Fruit fly (Drosophila melanogaster): Measurements from ENCODE around the gene Sec5.

The Sec5 gene

dm6 chr2L:3482712-3483111 lies 25.6 kb downstream of the Sec5 start:
- TF ChIP-seq Dll (optimal IDR thresholded peaks at IDR 0.05) (no peak), usp (GFP tag; optimal IDR thresholded peaks at IDR 0.05) (no peak), EcR (GFP tag; optimal IDR thresholded peaks at IDR 0.05) (no peak), pan (optimal IDR thresholded peaks at IDR 0.05) (no peak)

dm6 chr2L:3483672-3484071 lies 26.6 kb downstream of the Sec5 start:
- no peak for TF ChIP-seq psq (optimal IDR thresholded peaks at IDR 0.05)
- no peak for TF ChIP-seq pan (optimal IDR thresholded peaks at IDR 0.05)
- no peak for TF ChIP-seq Dll (optimal IDR thresholded peaks at IDR 0.05)
- no peak for TF ChIP-seq CG8478 (optimal IDR thresholded peaks at IDR 0.05)
- TF ChIP-seq usp (GFP tag; optimal IDR thresholded peaks at IDR 0.05) = no peak
- TF ChIP-seq EcR (GFP tag; optimal IDR thresholded peaks at IDR 0.05) = no peak

DNA sequence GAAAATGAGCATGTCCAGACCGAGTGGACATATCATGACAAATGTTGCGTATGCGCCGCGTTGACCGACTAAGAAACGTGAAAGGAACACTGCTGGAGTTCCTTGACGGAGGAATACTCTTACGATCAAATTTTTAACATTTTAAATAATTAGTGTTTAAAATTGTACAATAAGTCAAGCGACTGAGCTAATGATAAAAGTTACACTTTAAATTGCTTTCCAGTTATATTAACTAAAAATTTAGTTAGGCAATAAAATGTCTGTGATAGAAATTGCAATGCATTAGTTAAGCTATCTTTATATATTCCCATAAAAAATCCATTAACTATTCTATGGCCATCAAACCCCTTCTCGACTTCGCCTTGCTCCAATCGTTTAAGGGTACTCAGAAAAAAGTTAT lies 27.7 kb downstream of the Sec5 start:
- TF ChIP-seq Dll (optimal IDR thresholded peaks at IDR 0.05) (no peak), psq (optimal IDR thresholded peaks at IDR 0.05) (no peak)

DNA sequence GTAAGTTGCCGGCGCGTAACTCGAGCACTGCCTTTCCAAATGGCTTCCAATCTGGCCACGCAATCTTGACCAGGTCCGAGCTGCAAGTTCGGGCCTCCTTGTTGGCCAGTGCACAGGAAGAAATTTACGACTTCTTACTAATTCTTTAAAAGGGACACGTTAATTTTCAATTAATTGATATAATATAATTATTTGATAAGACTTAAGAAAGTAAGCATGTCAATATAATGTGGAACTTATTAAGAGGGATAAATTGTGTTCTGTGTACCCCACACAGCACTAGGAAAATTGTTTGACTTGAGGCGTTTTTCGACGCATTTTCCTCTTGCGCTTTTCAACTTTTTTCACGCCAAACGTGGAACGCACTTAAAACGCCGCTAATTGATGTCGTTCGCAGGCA lies 28.4 kb downstream of the Sec5 start:
- TF ChIP-seq usp (GFP tag; optimal IDR thresholded peaks at IDR 0.05) (no peak), EcR (GFP tag; optimal IDR thresholded peaks at IDR 0.05) (no peak), pan (optimal IDR thresholded peaks at IDR 0.05) (no peak), psq (optimal IDR thresholded peaks at IDR 0.05) (no peak), CG8478 (optimal IDR thresholded peaks at IDR 0.05) (no peak), Dll (optimal IDR thresholded peaks at IDR 0.05) (no peak)

dm6 chr2L:3490971-3491370 lies 33.9 kb downstream of the Sec5 start, which contains the start of gene CG15414:
Gene CG15414 (minus strand): TSS chr2L:3491071.
- no peak for TF ChIP-seq psq (optimal IDR thresholded peaks at IDR 0.05)
- no peak for TF ChIP-seq usp (GFP tag; optimal IDR thresholded peaks at IDR 0.05)
- no peak for TF ChIP-seq Dll (optimal IDR thresholded peaks at IDR 0.05)
- TF ChIP-seq pan (optimal IDR thresholded peaks at IDR 0.05) = no peak
- no peak for TF ChIP-seq CG8478 (optimal IDR thresholded peaks at IDR 0.05)
- no peak for TF ChIP-seq EcR (GFP tag; optimal IDR thresholded peaks at IDR 0.05)

dm6 chr2L:3493475-3493874 lies 36.4 kb downstream of the Sec5 start:
- TF ChIP-seq EcR (GFP tag; optimal IDR thresholded peaks at IDR 0.05) (no peak), Dll (optimal IDR thresholded peaks at IDR 0.05) (no peak), pan (optimal IDR thresholded peaks at IDR 0.05) (no peak), usp (GFP tag; optimal IDR thresholded peaks at IDR 0.05) (no peak), CG8478 (optimal IDR thresholded peaks at IDR 0.05) (no peak), psq (optimal IDR thresholded peaks at IDR 0.05) (no peak)

DNA sequence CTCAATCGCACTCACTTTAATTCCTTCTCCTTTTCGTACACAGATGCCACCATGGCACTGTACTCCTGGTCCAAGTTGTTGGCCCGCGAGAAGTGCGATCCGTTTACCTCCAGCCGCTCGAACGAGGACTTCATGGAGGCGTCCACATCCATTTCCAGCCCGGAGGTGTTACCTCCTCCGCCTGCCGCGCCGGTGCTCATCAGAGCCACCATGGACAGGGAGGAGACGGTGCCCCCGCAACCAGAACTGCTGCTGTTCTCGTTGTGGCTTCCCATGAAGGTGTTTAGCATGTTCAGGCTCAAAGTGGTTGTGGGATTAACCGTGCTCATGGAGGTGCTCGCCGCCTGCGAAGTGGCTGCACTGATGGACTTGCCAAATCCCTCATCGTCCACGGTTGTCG lies 38.4 kb downstream of the Sec5 start:
- TF ChIP-seq EcR (GFP tag; optimal IDR thresholded peaks at IDR 0.05) (no peak), CG8478 (optimal IDR thresholded peaks at IDR 0.05) (no peak), usp (GFP tag; optimal IDR thresholded peaks at IDR 0.05) (no peak), pan (optimal IDR thresholded peaks at IDR 0.05) (no peak), psq (optimal IDR thresholded peaks at IDR 0.05) (no peak), Dll (optimal IDR thresholded peaks at IDR 0.05) (no peak)

DNA sequence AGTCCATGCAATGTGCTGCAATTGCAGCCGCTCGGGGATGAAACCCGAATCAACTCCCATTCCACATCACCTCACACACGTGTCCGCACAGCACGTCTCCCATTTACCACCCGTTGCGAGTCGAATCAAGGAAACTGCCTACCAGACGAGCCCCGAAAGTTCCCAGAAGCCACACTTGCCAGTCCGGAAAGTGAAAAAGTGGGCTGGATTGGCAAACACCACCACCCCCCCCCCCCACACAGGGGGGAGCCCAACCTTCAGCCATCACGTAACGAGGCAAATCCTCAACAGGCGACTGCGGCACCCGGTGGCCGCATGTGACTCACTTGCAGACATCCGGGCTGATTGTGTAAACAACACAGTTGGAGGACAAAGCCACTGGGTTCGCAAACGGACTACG lies 47.7 kb downstream of the Sec5 start:
- TF ChIP-seq psq (optimal IDR thresholded peaks at IDR 0.05) (no peak), EcR (GFP tag; optimal IDR thresholded peaks at IDR 0.05) (no peak), pan (optimal IDR thresholded peaks at IDR 0.05) (no peak), usp (GFP tag; optimal IDR thresholded peaks at IDR 0.05) (no peak), Dll (optimal IDR thresholded peaks at IDR 0.05) (no peak), CG8478 (optimal IDR thresholded peaks at IDR 0.05) (no peak)

DNA sequence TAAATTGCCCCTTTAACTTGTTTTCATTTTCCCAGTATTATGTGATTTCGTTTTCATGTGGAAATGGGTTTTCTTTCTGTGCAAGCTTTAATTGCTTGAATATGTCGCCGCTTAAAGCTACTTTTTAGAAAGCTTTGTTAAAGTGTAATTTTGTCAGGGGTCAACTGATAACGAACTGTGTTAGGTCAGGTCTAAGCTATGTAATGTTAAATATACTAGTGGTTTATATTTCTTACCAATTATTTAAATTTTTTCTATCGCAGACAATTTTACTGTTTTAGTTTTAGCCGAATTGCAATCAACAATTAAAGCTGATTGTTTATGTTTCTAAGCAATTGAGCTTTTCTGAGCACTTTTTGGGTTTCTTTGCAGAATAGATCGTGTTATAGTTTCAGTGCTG lies 49.2 kb downstream of the Sec5 start:
- TF ChIP-seq EcR (GFP tag; optimal IDR thresholded peaks at IDR 0.05) (no peak), psq (optimal IDR thresholded peaks at IDR 0.05) (no peak), usp (GFP tag; optimal IDR thresholded peaks at IDR 0.05) (no peak), Dll (optimal IDR thresholded peaks at IDR 0.05) (no peak), pan (optimal IDR thresholded peaks at IDR 0.05) (no peak), CG8478 (optimal IDR thresholded peaks at IDR 0.05) (no peak)

DNA sequence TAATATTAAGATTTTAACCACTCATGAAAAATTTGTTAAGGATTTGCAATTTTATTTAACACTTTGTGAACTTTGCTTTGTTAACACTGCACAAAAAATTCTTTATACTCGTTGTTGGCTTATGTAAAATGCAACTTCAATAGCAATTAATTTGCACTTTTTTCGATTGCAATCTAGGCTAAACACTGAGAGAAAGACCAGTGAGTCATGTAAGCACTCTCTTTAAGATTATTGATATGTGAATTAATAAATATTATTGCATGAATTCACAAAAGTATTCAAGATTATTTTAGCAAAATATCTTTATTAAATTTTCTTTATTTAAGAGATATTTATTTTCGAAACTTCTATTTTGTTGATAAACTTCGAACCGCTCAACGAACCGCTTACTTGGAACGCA lies 49.7 kb downstream of the Sec5 start:
- TF ChIP-seq usp (GFP tag; optimal IDR thresholded peaks at IDR 0.05) (no peak), psq (optimal IDR thresholded peaks at IDR 0.05) (no peak), pan (optimal IDR thresholded peaks at IDR 0.05) (no peak)

DNA sequence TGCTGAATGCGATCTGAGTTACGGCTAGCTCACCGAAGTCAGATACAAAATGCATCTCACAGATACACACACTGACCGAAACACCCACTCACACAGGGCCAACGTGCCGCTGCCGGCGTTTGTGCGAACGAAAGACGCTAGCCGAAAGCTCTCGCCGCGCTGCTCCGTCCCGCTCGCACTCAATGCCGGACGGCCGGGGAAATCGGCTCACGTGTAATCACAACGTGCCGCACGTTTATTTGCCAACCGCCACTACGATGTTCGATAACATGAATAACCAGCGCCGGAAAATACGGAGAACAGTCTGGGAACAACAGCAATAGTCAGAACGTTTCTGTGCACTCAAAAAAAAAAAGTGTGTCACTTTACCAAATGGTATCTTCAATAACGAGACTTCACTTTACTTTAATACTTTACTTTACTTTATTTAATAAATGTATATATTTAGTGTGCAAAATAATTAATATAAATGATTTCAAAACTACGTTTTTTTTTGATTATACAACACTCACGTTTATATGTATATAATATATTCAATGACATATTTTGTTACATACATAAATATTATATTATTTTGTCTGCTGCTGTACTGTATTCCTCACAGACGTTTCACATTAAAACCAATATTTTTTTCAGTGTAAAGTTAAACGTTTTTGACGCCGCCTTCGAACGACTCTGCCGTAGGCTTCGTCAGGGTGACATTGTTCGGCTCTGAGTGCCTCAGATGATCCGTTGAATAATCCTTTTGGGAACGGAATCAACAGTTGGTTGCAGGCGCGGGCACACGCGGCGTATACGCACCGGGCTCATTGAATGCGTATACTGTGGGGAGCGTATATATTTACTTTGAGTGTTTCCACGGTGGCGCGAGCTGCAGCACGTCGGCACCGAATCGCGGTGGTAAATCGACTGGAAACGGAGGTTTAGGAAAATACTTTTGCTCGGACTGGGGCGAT lies 50.4 kb downstream of the Sec5 start, which contains the start of gene tim:
Gene tim, minus strand, starts transcription at position 911 of the 956 bp plus-strand sequence.
- TF ChIP-seq psq (optimal IDR thresholded peaks at IDR 0.05) = no peak
- no peak for TF ChIP-seq EcR (GFP tag; optimal IDR thresholded peaks at IDR 0.05)

All from whole organism.